Worm (Caenorhabditis elegans) whole organism, L3 larva: Measurements from ENCODE around the gene cnp-2.

ENCODE experiments used
- R02D3.7 ChIP-seq: fragments of 150-350 bp; optimal IDR thresholded peaks from 2 replicates; lab custom pipeline; 2014; ENCODE audit warnings: missing biosample characterization, missing genetic modification characterization
- ZK546.5 ChIP-seq: sonication (generic microtip); optimal IDR thresholded peaks from 2 replicates; lab custom pipeline; 2017; ENCODE audit warnings: missing biosample characterization, missing genetic modification characterization
- ama-1 ChIP-seq: fragments of 150-350 bp; optimal IDR thresholded peaks from 2 replicates; lab custom pipeline; 2018
- ceh-16 ChIP-seq: sonication (generic microtip); optimal IDR thresholded peaks from 2 replicates; lab custom pipeline; 2017; ENCODE audit warnings: missing biosample characterization, missing genetic modification characterization
- ceh-28 ChIP-seq: fragments of 150-350 bp; optimal IDR thresholded peaks from 2 replicates; lab custom pipeline; 2014; ENCODE audit warnings: missing biosample characterization, missing genetic modification reagents, missing genetic modification characterization
- ceh-82 ChIP-seq: fragments of 150-350 bp; optimal IDR thresholded peaks from 2 replicates; lab custom pipeline; 2014; ENCODE audit warnings: missing biosample characterization, missing genetic modification characterization
- ceh-9 ChIP-seq: sonication (generic microtip); optimal IDR thresholded peaks from 2 replicates; lab custom pipeline; 2018; ENCODE audit warnings: missing biosample characterization, missing genetic modification characterization
- egl-5 ChIP-seq: fragments of 150-350 bp; optimal IDR thresholded peaks from 2 replicates; lab custom pipeline; 2017; ENCODE audit warnings: missing biosample characterization, missing genetic modification reagents, missing genetic modification characterization, inconsistent platforms
- elt-1 ChIP-seq: fragments of 150-350 bp; optimal IDR thresholded peaks from 2 replicates; lab custom pipeline; 2014; ENCODE audit warnings: missing biosample characterization, missing genetic modification characterization
- elt-2 ChIP-seq: sonication (generic microtip); optimal IDR thresholded peaks from 2 replicates; lab custom pipeline; 2016; ENCODE audit warnings: missing genetic modification reagents, mild to moderate bottlenecking, missing genetic modification characterization, missing compliant biosample characterization
- elt-3 ChIP-seq, 3 experiments: fragments of 150-350 bp in 1 of 3; sonication (generic microtip) in 2 of 3; optimal IDR thresholded peaks; 2 replicates in 2 of 3; 4 replicates in 1 of 3; lab custom pipeline; 2014 to 2017; ENCODE audit warnings: missing biosample characterization in 3 of 3, missing genetic modification characterization in 3 of 3
- eor-1 ChIP-seq, 2 experiments: fragments of 150-350 bp; optimal IDR thresholded peaks; 2 replicates each; lab custom pipeline; 2014 to 2018; ENCODE audit warnings: missing biosample characterization in 2 of 2, missing genetic modification characterization in 2 of 2
- fkh-10 ChIP-seq: sonication (generic microtip); optimal IDR thresholded peaks from 2 replicates; lab custom pipeline; 2017; ENCODE audit warnings: missing biosample characterization, missing genetic modification reagents, missing genetic modification characterization
- fkh-2 ChIP-seq: fragments of 150-350 bp; optimal IDR thresholded peaks from 2 replicates; lab custom pipeline; 2014; ENCODE audit warnings: missing biosample characterization, missing genetic modification reagents, missing genetic modification characterization
- hmg-11 ChIP-seq: sonication (generic microtip); optimal IDR thresholded peaks from 2 replicates; lab custom pipeline; 2016; ENCODE audit warnings: missing genetic modification characterization, missing compliant biosample characterization
- jun-1 ChIP-seq: fragments of 150-350 bp; optimal IDR thresholded peaks from 2 replicates; lab custom pipeline; 2014; ENCODE audit warnings: missing biosample characterization, missing genetic modification reagents, missing genetic modification characterization
- lin-15B ChIP-seq: fragments of 150-350 bp; optimal IDR thresholded peaks from 2 replicates; lab custom pipeline; 2014; ENCODE audit warnings: missing biosample characterization, missing genetic modification characterization
- lin-39 ChIP-seq: fragments of 150-350 bp; optimal IDR thresholded peaks from 2 replicates; lab custom pipeline; 2018; ENCODE audit warnings: missing biosample characterization, missing genetic modification reagents, missing genetic modification characterization
- lsy-12 ChIP-seq: sonication (generic microtip); optimal IDR thresholded peaks from 2 replicates; lab custom pipeline; 2016; ENCODE audit warnings: mild to moderate bottlenecking, missing genetic modification characterization, missing compliant biosample characterization
- mml-1 ChIP-seq: fragments of 150-350 bp; sonication (generic microtip); optimal IDR thresholded peaks from 3 replicates; lab custom pipeline; 2014; ENCODE audit warnings: missing biosample characterization, missing genetic modification characterization
- nfya-1 ChIP-seq: sonication (generic microtip); optimal IDR thresholded peaks from 2 replicates; lab custom pipeline; 2017; ENCODE audit warnings: missing genetic modification characterization, mild to moderate bottlenecking, missing compliant biosample characterization, antibody characterized with exemption, moderate library complexity; ENCODE audit not compliant: insufficient read depth
- nhr-12 ChIP-seq: fragments of 150-350 bp; optimal IDR thresholded peaks from 2 replicates; lab custom pipeline; 2014; ENCODE audit warnings: missing biosample characterization, missing genetic modification characterization
- nhr-23 ChIP-seq: fragments of 150-350 bp; optimal IDR thresholded peaks from 2 replicates; lab custom pipeline; 2014; ENCODE audit warnings: missing biosample characterization, missing genetic modification reagents, missing genetic modification characterization
- nhr-237 ChIP-seq: fragments of 150-350 bp; optimal IDR thresholded peaks from 2 replicates; lab custom pipeline; 2014; ENCODE audit warnings: missing biosample characterization, missing genetic modification characterization
- nhr-25 ChIP-seq: sonication (generic microtip); optimal IDR thresholded peaks from 2 replicates; lab custom pipeline; 2017; ENCODE audit warnings: missing biosample characterization, missing genetic modification characterization
- nhr-28 ChIP-seq: fragments of 150-350 bp; optimal IDR thresholded peaks from 2 replicates; lab custom pipeline; 2014; ENCODE audit warnings: missing biosample characterization, missing genetic modification characterization
- nhr-43 ChIP-seq: sonication (generic microtip); optimal IDR thresholded peaks from 2 replicates; lab custom pipeline; 2016; ENCODE audit warnings: mild to moderate bottlenecking, missing genetic modification characterization, missing compliant biosample characterization; ENCODE audit not compliant: poor library complexity, severe bottlenecking
- nhr-67 ChIP-seq: fragments of 150-350 bp; optimal IDR thresholded peaks from 2 replicates; lab custom pipeline; 2014; ENCODE audit warnings: missing biosample characterization, missing genetic modification characterization
- nhr-76 ChIP-seq: fragments of 150-350 bp; sonication (generic microtip); optimal IDR thresholded peaks from 5 replicates; lab custom pipeline; 2014; ENCODE audit warnings: missing biosample characterization, missing genetic modification characterization
- nhr-77 ChIP-seq: fragments of 150-350 bp; optimal IDR thresholded peaks from 2 replicates; lab custom pipeline; 2014; ENCODE audit warnings: missing biosample characterization, missing genetic modification characterization
- pha-4 ChIP-seq: fragments of 150-350 bp; optimal IDR thresholded peaks from 2 replicates; lab custom pipeline; 2014; ENCODE audit warnings: missing biosample characterization, missing genetic modification reagents, missing genetic modification characterization
- pqm-1 ChIP-seq: fragments of 150-350 bp; optimal IDR thresholded peaks from 2 replicates; lab custom pipeline; 2017; ENCODE audit warnings: missing biosample characterization, missing genetic modification characterization, inconsistent platforms
- skn-1 ChIP-seq: fragments of 150-350 bp; optimal IDR thresholded peaks from 2 replicates; lab custom pipeline; 2014; ENCODE audit warnings: missing biosample characterization, missing genetic modification characterization
- tbx-2 ChIP-seq: sonication (generic microtip); optimal IDR thresholded peaks from 2 replicates; lab custom pipeline; 2016; ENCODE audit warnings: mild to moderate bottlenecking, missing genetic modification characterization, missing compliant biosample characterization
- unc-39 ChIP-seq: sonication (generic microtip); optimal IDR thresholded peaks from 4 replicates; lab custom pipeline; 2017; ENCODE audit warnings: missing biosample characterization, missing genetic modification characterization
- unc-62 ChIP-seq: fragments of 150-350 bp; sonication (generic microtip); optimal IDR thresholded peaks from 4 replicates; lab custom pipeline; 2014; ENCODE audit warnings: missing biosample characterization, missing genetic modification reagents, missing genetic modification characterization
- zag-1 ChIP-seq: fragments of 150-350 bp; optimal IDR thresholded peaks from 2 replicates; lab custom pipeline; 2014; ENCODE audit warnings: missing biosample characterization, missing genetic modification characterization
- ztf-11 ChIP-seq: fragments of 150-350 bp; optimal IDR thresholded peaks from 2 replicates; lab custom pipeline; 2014; ENCODE audit warnings: missing biosample characterization, missing genetic modification characterization
- ztf-4 ChIP-seq: fragments of 150-350 bp; optimal IDR thresholded peaks from 2 replicates; lab custom pipeline; 2014; ENCODE audit warnings: missing biosample characterization, missing genetic modification characterization

The cnp-2 gene

DNA sequence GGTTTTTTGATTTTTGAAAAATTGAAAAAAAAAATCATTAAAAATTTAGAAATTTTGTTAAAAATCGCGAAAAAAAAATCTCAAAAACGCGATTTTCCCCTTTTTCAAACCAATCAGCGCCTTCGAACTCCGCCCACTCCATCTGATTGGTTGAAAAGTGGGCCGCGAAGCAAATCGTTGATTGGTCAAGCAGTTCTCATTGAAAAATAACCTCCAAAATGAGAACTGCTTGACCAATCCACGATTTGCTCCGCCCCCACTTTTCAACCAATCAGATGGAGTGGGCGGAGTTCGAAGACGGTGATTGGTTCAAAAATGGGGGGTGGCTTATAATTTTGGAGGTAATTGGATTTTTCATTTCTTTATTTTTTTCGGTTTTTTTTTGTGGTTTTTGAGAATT, 29.8 kb downstream of the cnp-2 start:
- TF ChIP-seq lsy-12 (tag; lab: Kevin White, UChicago): no peak
- peak; percentile 98 for TF ChIP-seq nfya-1 (tag; lab: Kevin White, UChicago)

ce11 chrII:12795188-12795587, 34.6 kb downstream of the cnp-2 start:
- TF ChIP-seq tbx-2: peak; percentile 3
- TF ChIP-seq nhr-76 (tag; lab: Kevin White, UChicago): no peak
- TF ChIP-seq lsy-12 (tag; lab: Kevin White, UChicago): peak; percentile 47
- peak; percentile 37 for TF ChIP-seq nhr-43 (tag; lab: Kevin White, UChicago)
- TF ChIP-seq, all 47 proteins: peak for 3

- TF ChIP-seq elt-2 (tag; lab: Kevin White, UChicago) (peak; percentile 36), nhr-43 (tag; lab: Kevin White, UChicago) (peak; percentile 23), skn-1 (tag; lab: Kevin White, UChicago) (no peak), ama-1 (lab: Kevin White, UChicago) (peak; percentile 12), tbx-2 (no peak), ztf-11 (no peak), unc-62 (GFP tag; lab: Kevin White, UChicago) (no peak), egl-5 (tag; lab: Kevin White, UChicago) (no peak), nhr-237 (tag; lab: Kevin White, UChicago) (no peak)
- TF ChIP-seq, all 47 proteins: peak for 3
These were observed 35.5 kb downstream of the cnp-2 start, which contains the start of gene cpt-1 for ce11 chrII:12796040-12796502. cpt-1 (minus strand) TSS chrII:12796452.

ce11 chrII:12797211-12797794, 36.7 kb downstream of the cnp-2 start:
- TF ChIP-seq fkh-10 (GFP tag; lab: Kevin White, UChicago): peak; percentile 34
- no peak for TF ChIP-seq elt-1 (tag; lab: Kevin White, UChicago)
- peak; percentile 88 for TF ChIP-seq elt-2 (tag; lab: Kevin White, UChicago)
- peak; percentile 78 for TF ChIP-seq ama-1 (lab: Kevin White, UChicago)
- TF ChIP-seq ztf-4: no peak
- no peak for TF ChIP-seq nhr-12 (tag; lab: Kevin White, UChicago)
- peak; percentile 9 for TF ChIP-seq hmg-11 (tag; lab: Kevin White, UChicago)
- no peak for TF ChIP-seq skn-1 (tag; lab: Kevin White, UChicago)
- TF ChIP-seq nfya-1 (tag; lab: Kevin White, UChicago): peak; percentile 6
- TF ChIP-seq lin-15B: peak; percentile 8
- peak; percentile 16 for TF ChIP-seq nhr-43 (tag; lab: Kevin White, UChicago)
- peak; percentile 54 for TF ChIP-seq pha-4 (tag; lab: Kevin White, UChicago)
- TF ChIP-seq egl-5 (tag; lab: Kevin White, UChicago): no peak
- peak; percentile 94 for TF ChIP-seq pqm-1 (tag; lab: Kevin White, UChicago)
- peak; percentile 57 for TF ChIP-seq jun-1

DNA sequence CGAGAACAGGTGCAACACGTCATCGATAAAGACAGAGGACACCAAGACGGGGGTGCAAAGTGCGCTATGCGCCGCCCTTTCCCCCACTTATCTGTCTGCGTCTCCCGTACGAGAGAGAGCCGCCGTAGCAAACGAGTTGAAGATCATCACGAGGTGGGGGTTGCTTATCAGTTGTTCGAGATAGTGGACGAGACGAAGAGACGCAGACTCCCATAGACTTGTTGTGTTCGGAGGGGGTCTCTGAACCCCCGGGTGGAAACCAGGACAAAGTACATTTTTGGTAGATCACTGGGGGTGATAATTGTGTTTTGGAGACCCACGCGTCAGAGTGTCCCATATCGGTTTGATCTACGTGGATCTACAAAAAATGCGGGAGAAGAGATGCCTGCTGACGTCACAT, 38.2 kb downstream of the cnp-2 start:
- no peak for TF ChIP-seq ztf-11
- TF ChIP-seq nhr-77 (tag; lab: Kevin White, UChicago): peak; percentile 11
- no peak for TF ChIP-seq skn-1 (tag; lab: Kevin White, UChicago)
- TF ChIP-seq nhr-23 (tag; lab: Kevin White, UChicago): peak; percentile 87
- no peak for TF ChIP-seq unc-62 (GFP tag; lab: Kevin White, UChicago)
- peak; percentile 96 for TF ChIP-seq nhr-43 (tag; lab: Kevin White, UChicago)
- no peak for TF ChIP-seq ceh-9 (tag; lab: Kevin White, UChicago)
- peak; percentile 73 for TF ChIP-seq ceh-28
- no peak for TF ChIP-seq egl-5 (tag; lab: Kevin White, UChicago)
- TF ChIP-seq R02D3.7 (tag; lab: Kevin White, UChicago): peak; percentile 49
- no peak for TF ChIP-seq nhr-67 (tag; lab: Kevin White, UChicago)
- TF ChIP-seq nfya-1 (tag; lab: Kevin White, UChicago): peak; percentile 90
- peak; percentile 95 for TF ChIP-seq elt-2 (tag; lab: Kevin White, UChicago)
- peak; percentile 5 for TF ChIP-seq nhr-28 (tag; lab: Kevin White, UChicago)
- no peak for TF ChIP-seq nhr-76 (tag; lab: Kevin White, UChicago)
- TF ChIP-seq nhr-12 (tag; lab: Kevin White, UChicago): no peak
- TF ChIP-seq ceh-16: no peak
- no peak for TF ChIP-seq unc-39
- no peak for TF ChIP-seq zag-1
- no peak for TF ChIP-seq eor-1 (tag; optimal IDR thresholded peaks at IDR 0.05; lab: Kevin White, UChicago)
- TF ChIP-seq elt-1 (tag; lab: Kevin White, UChicago): peak; percentile 68
- TF ChIP-seq fkh-10 (GFP tag; lab: Kevin White, UChicago): no peak
- TF ChIP-seq ama-1 (lab: Kevin White, UChicago): no peak
- no peak for TF ChIP-seq ceh-82
- TF ChIP-seq ZK546.5: no peak
- peak in 1 of 3 experiments; percentile 71 for TF ChIP-seq elt-3 (tag; optimal IDR thresholded peaks at IDR 0.05; lab: Kevin White, UChicago)
- peak; percentile 71 for TF ChIP-seq lsy-12 (tag; lab: Kevin White, UChicago)
- TF ChIP-seq lin-15B: peak; percentile 24
- TF ChIP-seq nhr-25 (tag; lab: Kevin White, UChicago): peak; percentile 87
- peak; percentile 58 for TF ChIP-seq tbx-2
- TF ChIP-seq mml-1 (tag; lab: Kevin White, UChicago): no peak
- peak; percentile 94 for TF ChIP-seq pqm-1 (tag; lab: Kevin White, UChicago)
- no peak for TF ChIP-seq fkh-2 (tag; lab: Kevin White, UChicago)
- peak; percentile 82 for TF ChIP-seq pha-4 (tag; lab: Kevin White, UChicago)
- no peak for TF ChIP-seq lin-39 (tag; lab: Kevin White, UChicago)
